Fruit fly (Drosophila melanogaster) whole organism, prepupa: ENCODE data around the gene CG43732.

Experiments
- CG10631 ChIP-seq: fragments of 200-800 bp; sonication (Bioruptor generic); optimal IDR thresholded peaks from 2 replicates; lab custom pipeline; 2016; ENCODE audit warnings: missing biosample characterization, missing genetic modification characterization
- CG10669 ChIP-seq: fragments of 200-800 bp; sonication (Bioruptor generic); optimal IDR thresholded peaks from 3 replicates; lab custom pipeline; 2018; ENCODE audit warnings: missing biosample characterization, mild to moderate bottlenecking, missing genetic modification characterization, moderate library complexity
- CG11762 ChIP-seq: fragments of 200-800 bp; sonication (Bioruptor generic); optimal IDR thresholded peaks from 3 replicates; lab custom pipeline; 2016; ENCODE audit warnings: missing biosample characterization, missing genetic modification characterization; ENCODE audit not compliant: insufficient read depth
- CG11902 ChIP-seq: fragments of 200-800 bp; sonication (Bioruptor generic); optimal IDR thresholded peaks from 3 replicates; lab custom pipeline; 2016; ENCODE audit warnings: missing biosample characterization, missing genetic modification characterization
- CG15336 ChIP-seq: fragments of 200-800 bp; sonication (Bioruptor generic); IDR thresholded peaks from 2 replicates; pipeline ENCODE4 v1.3.6; 2022; ENCODE audit warnings: missing biosample characterization, missing genetic modification characterization
- CG16779 ChIP-seq: fragments of 200-800 bp; sonication (Bioruptor generic); optimal IDR thresholded peaks from 3 replicates; lab custom pipeline; 2017; ENCODE audit warnings: missing biosample characterization, mild to moderate bottlenecking, missing genetic modification characterization
- CG31627 ChIP-seq: fragments of 200-800 bp; sonication (Bioruptor generic); optimal IDR thresholded peaks from 3 replicates; lab custom pipeline; 2016; ENCODE audit warnings: missing biosample characterization, missing genetic modification characterization
- CG32006 ChIP-seq: fragments of 200-800 bp; sonication (Bioruptor generic); optimal IDR thresholded peaks from 3 replicates; lab custom pipeline; 2017; ENCODE audit warnings: missing biosample characterization, mild to moderate bottlenecking, missing genetic modification characterization
- CG3919 ChIP-seq: fragments of 200-800 bp; sonication (Bioruptor generic); optimal IDR thresholded peaks from 3 replicates; lab custom pipeline; 2016; ENCODE audit warnings: missing biosample characterization, missing genetic modification characterization
- CG4318 ChIP-seq: fragments of 200-800 bp; sonication (Bioruptor generic); optimal IDR thresholded peaks from 3 replicates; lab custom pipeline; 2017; ENCODE audit warnings: missing biosample characterization, mild to moderate bottlenecking, missing genetic modification characterization
- CG6163 ChIP-seq: fragments of 200-800 bp; sonication (Bioruptor generic); IDR thresholded peaks from 3 replicates; pipeline ENCODE4 v1.3.6; 2022; ENCODE audit warnings: missing biosample characterization, missing genetic modification characterization
- CG6276 ChIP-seq: fragments of 200-800 bp; sonication (Bioruptor generic); optimal IDR thresholded peaks from 2 replicates; lab custom pipeline; 2017; ENCODE audit warnings: missing biosample characterization, mild to moderate bottlenecking, missing genetic modification characterization
- CG6808 ChIP-seq: fragments of 200-800 bp; sonication (Bioruptor generic); optimal IDR thresholded peaks from 3 replicates; lab custom pipeline; 2017; ENCODE audit warnings: missing biosample characterization, missing genetic modification characterization, mild to moderate bottlenecking, moderate library complexity, missing genetic modification reagents
- CG7368 ChIP-seq: fragments of 200-800 bp; sonication (Bioruptor generic); optimal IDR thresholded peaks from 3 replicates; lab custom pipeline; 2016; ENCODE audit warnings: missing biosample characterization, missing genetic modification characterization
- CG8119 ChIP-seq: fragments of 200-800 bp; sonication (Bioruptor generic); IDR thresholded peaks from 3 replicates; pipeline ENCODE4 v1.3.6; 2022; ENCODE audit warnings: missing biosample characterization, missing genetic modification characterization
- CG8319 ChIP-seq: fragments of 200-800 bp; sonication (Bioruptor generic); optimal IDR thresholded peaks from 3 replicates; lab custom pipeline; 2016; ENCODE audit warnings: missing biosample characterization, missing genetic modification characterization
- CG8632 ChIP-seq: fragments of 200-800 bp; sonication (Bioruptor generic); optimal IDR thresholded peaks from 3 replicates; lab custom pipeline; 2016; ENCODE audit warnings: missing biosample characterization, missing genetic modification characterization
- CG9139 ChIP-seq: fragments of 200-800 bp; sonication (Bioruptor generic); optimal IDR thresholded peaks from 3 replicates; lab custom pipeline; 2017; ENCODE audit warnings: missing biosample characterization, mild to moderate bottlenecking, missing genetic modification characterization
- Ets21C ChIP-seq: fragments of 200-800 bp; sonication (Bioruptor generic); optimal IDR thresholded peaks from 3 replicates; lab custom pipeline; 2016; ENCODE audit warnings: missing biosample characterization, missing genetic modification characterization
- Ets96B ChIP-seq: fragments of 200-800 bp; optimal IDR thresholded peaks from 2 replicates; lab custom pipeline; 2019; ENCODE audit warnings: missing biosample characterization, mild to moderate bottlenecking, missing genetic modification characterization, moderate library complexity
- Hr38 ChIP-seq: sonication (Bioruptor generic); optimal IDR thresholded peaks from 2 replicates; lab custom pipeline; 2016; ENCODE audit warnings: missing biosample characterization, missing genetic modification characterization
- Hr39 ChIP-seq: fragments of 200-800 bp; sonication (Bioruptor generic); optimal IDR thresholded peaks from 2 replicates; lab custom pipeline; 2016; ENCODE audit warnings: missing biosample characterization, missing genetic modification characterization
- Hr4 ChIP-seq: fragments of 200-800 bp; sonication (Bioruptor generic); optimal IDR thresholded peaks from 3 replicates; lab custom pipeline; 2016; ENCODE audit warnings: missing biosample characterization, missing genetic modification characterization
- Lpt ChIP-seq: fragments of 200-800 bp; sonication (Bioruptor generic); optimal IDR thresholded peaks from 3 replicates; lab custom pipeline; 2016; ENCODE audit warnings: missing biosample characterization, missing genetic modification characterization
- Met ChIP-seq: fragments of 200-800 bp; sonication (Bioruptor generic); optimal IDR thresholded peaks from 3 replicates; lab custom pipeline; 2016; ENCODE audit warnings: missing biosample characterization, missing genetic modification characterization
- OdsH ChIP-seq: fragments of 200-800 bp; sonication (Bioruptor generic); optimal IDR thresholded peaks from 3 replicates; lab custom pipeline; 2016; ENCODE audit warnings: missing biosample characterization, missing genetic modification characterization
- Sox102F ChIP-seq: fragments of 200-800 bp; sonication (Bioruptor generic); optimal IDR thresholded peaks from 2 replicates; lab custom pipeline; 2016; ENCODE audit warnings: missing biosample characterization, mild to moderate bottlenecking, missing genetic modification characterization
- Sox15 ChIP-seq: fragments of 200-800 bp; sonication (Bioruptor generic); optimal IDR thresholded peaks from 3 replicates; lab custom pipeline; 2016; ENCODE audit warnings: missing biosample characterization, missing genetic modification characterization
- achi ChIP-seq: fragments of 200-800 bp; sonication (Bioruptor generic); optimal IDR thresholded peaks from 3 replicates; lab custom pipeline; 2016; ENCODE audit warnings: missing biosample characterization, missing genetic modification characterization
- dac ChIP-seq: fragments of 200-800 bp; sonication (Bioruptor generic); optimal IDR thresholded peaks from 2 replicates; lab custom pipeline; 2017; ENCODE audit warnings: missing biosample characterization, mild to moderate bottlenecking, missing genetic modification characterization
- esn ChIP-seq: fragments of 200-800 bp; sonication (Bioruptor generic); optimal IDR thresholded peaks from 2 replicates; lab custom pipeline; 2016; ENCODE audit warnings: missing biosample characterization, mild to moderate bottlenecking, missing genetic modification characterization, moderate library complexity
- fd59A ChIP-seq: fragments of 200-800 bp; sonication (Bioruptor generic); optimal IDR thresholded peaks from 2 replicates; lab custom pipeline; 2017; ENCODE audit warnings: missing biosample characterization, mild to moderate bottlenecking, missing genetic modification characterization, missing genetic modification reagents
- fd85E ChIP-seq: fragments of 200-800 bp; sonication (Bioruptor generic); optimal IDR thresholded peaks from 3 replicates; lab custom pipeline; 2016; ENCODE audit warnings: missing biosample characterization, missing genetic modification characterization
- fkh ChIP-seq: fragments of 200-800 bp; sonication (Bioruptor generic); optimal IDR thresholded peaks from 3 replicates; lab custom pipeline; 2017; ENCODE audit warnings: missing biosample characterization, mild to moderate bottlenecking, missing genetic modification characterization, moderate library complexity
- lz ChIP-seq: fragments of 200-800 bp; sonication (Bioruptor generic); optimal IDR thresholded peaks from 3 replicates; lab custom pipeline; 2016; ENCODE audit warnings: missing biosample characterization, missing genetic modification characterization
- net ChIP-seq: fragments of 200-800 bp; sonication (Bioruptor generic); optimal IDR thresholded peaks from 3 replicates; lab custom pipeline; 2016; ENCODE audit warnings: missing biosample characterization, missing genetic modification characterization
- salr ChIP-seq, 2 experiments: fragments of 200-800 bp; sonication (Bioruptor generic); optimal IDR thresholded peaks; 3 replicates each; lab custom pipeline; 2016 to 2018; ENCODE audit warnings: missing biosample characterization in 2 of 2, missing genetic modification characterization in 2 of 2, mild to moderate bottlenecking in 1 of 2
- spab ChIP-seq: fragments of 200-800 bp; sonication (Bioruptor generic); optimal IDR thresholded peaks from 2 replicates; lab custom pipeline; 2017; ENCODE audit warnings: missing biosample characterization, mild to moderate bottlenecking, missing genetic modification characterization, missing genetic modification reagents
- svp ChIP-seq: fragments of 200-800 bp; sonication (Bioruptor generic); peaks from one replicate; lab custom pipeline; 2016; ENCODE audit warnings: missing biosample characterization, missing genetic modification characterization
- vri ChIP-seq: fragments of 200-800 bp; sonication (Bioruptor generic); optimal IDR thresholded peaks from 3 replicates; lab custom pipeline; 2016; ENCODE audit warnings: missing biosample characterization, mild to moderate bottlenecking, missing genetic modification characterization

The CG43732 gene

DNA sequence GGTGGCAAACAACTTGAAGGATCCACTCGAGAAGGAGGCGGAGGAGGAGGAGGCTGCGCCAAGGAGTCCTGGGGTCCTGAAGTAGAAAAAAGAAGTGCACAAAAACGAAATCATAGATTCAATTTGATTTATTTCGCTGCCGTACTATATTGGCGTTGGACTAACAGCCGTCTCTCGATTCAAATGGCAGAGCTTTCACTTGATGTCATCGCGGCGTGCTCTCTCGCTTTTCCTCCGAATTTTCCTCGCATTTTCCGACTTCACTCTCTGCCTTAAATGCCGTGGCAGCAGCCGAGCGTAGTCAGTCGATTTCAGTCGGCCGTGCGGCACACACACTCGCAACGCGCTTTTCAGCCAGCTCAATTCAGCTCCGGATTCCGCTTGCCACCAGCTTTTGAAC lies at the start of gene CG43732:
CG43732 (plus strand) TSS at position 301 of the 400 bp plus-strand sequence.
- no peak for TF ChIP-seq CG16779 (tag; lab: Kevin White, UChicago)
- no peak for TF ChIP-seq CG7368 (GFP tag; lab: Kevin White, UChicago)
- TF ChIP-seq Ets21C (GFP tag; lab: Kevin White, UChicago) = no peak
- TF ChIP-seq CG6163 (GFP tag; lab: Robert Waterston, UW) = no peak
- no peak for TF ChIP-seq CG6276 (GFP tag; lab: Kevin White, UChicago)
- TF ChIP-seq Hr4 (GFP tag; lab: Kevin White, UChicago) = no peak
- no peak for TF ChIP-seq CG11762 (GFP tag; lab: Kevin White, UChicago)

DNA sequence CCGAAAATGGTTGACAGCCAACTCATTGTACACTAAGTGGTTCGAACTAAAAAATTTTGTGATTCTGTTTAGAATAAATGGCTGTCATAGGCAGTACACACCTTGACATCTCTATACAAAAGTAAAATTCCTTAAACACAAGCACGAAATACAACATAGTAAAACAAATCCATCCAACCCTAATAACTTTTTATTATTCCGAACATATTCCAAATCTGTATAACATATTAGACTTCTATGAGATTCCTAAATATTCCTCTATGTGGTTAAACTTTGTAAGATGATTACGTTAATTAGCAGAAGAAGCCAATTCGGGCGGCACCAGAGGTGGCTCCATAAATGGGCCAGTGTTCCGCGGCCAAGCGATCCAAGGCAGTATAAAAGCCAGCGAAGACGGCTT lies 47.8 kb upstream of the CG43732 start, which contains the start of gene CG14294:
CG14294 (minus strand) TSS at position 101 of the 400 bp plus-strand sequence.
- TF ChIP-seq Ets96B (no peak), dac (no peak), CG6808 (GFP tag; lab: Kevin White, UChicago) (no peak), fd85E (GFP tag; lab: Kevin White, UChicago) (no peak), CG9139 (GFP tag; lab: Kevin White, UChicago) (no peak), esn (no peak)

DNA sequence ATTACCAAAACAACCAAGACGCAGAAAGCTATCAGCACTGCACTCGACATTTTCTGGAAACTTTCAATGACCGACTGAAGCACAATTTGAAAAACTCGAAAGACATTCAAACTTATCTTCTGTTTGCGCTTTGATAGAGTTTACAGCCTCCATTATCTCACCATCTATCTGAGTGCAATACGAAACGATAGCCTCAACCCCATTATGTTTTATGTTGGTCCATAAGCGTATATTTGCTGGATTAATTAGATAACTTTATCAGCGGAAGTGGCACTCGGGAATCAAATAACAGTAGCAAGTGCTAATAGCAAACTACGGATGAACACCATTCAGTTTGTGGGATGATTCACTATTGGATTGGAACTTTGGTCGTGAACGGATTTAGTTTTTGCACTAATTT lies 47.1 kb upstream of the CG43732 start, which contains the start of gene CG34284:
CG34284 (minus strand) TSS at position 76 of the 400 bp plus-strand sequence.
- peak; percentile 14 for TF ChIP-seq fkh (GFP tag; lab: Kevin White, UChicago)
- TF ChIP-seq Met = no peak

DNA sequence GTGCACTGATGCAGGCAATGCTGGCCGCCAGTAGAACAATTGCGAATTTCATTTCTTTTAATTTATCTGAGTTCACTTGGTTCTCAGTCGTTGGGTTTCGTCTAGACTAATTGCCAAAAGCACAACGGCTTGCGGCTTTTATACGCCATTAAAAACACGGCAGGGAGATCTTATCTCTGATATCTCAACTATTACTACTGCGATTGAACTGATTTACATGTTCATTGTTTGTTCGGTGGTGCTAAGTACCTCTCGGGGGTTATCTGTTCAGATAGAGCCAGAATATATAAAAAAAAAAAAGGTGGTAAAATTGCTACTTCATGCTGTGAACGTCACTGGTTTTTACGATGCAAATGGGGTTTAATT lies 44.5 kb upstream of the CG43732 start, which contains the start of gene CG14292:
CG14292 (minus strand) TSS at position 101 of the 366 bp plus-strand sequence.
- no peak for TF ChIP-seq CG15336 (GFP tag; lab: Robert Waterston, UW)
- no peak for TF ChIP-seq CG8319

DNA sequence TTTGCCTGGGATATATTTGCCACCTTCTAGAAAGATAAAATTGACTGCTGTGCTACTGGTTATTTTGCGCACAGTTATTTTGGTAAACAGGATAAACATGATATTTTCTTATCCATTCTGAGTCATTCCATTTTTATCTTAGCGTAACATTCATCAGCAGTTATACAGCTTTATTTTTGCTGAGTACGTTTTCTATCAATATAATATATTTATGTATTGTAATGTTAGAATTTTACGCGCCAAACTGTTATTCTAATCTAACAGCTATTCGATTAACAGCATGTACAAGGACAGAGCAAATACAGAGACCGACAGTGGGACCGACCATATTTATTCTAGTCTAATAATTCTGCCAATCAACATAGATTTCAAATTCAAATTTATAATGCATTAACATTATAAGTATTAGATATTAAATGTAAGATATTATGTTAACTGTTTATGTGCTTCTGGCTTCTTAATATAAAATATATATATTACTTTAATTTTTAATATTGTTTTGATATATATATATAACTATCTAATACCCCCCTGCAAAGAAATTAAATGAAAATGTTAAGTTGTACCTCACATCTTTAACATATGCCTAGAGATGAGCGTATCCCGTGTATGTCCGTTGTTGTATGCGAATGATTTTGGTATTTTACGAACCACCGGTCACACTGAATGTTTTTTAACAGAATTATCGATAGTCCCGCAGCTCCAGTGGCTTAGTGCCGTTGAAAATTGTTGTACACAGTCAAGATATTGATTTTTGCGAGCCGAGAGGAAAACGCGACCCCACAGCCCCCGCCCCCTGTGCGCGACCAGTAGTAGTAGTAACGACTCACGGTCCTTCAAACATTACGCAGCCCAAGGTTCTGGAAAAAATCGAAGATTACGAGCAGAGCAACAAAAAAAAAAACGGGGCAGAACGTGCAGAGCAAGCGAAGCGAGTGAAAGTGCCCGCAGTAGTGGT lies 43.8 kb upstream of the CG43732 start, which contains the start of gene EndoA:
EndoA (plus strand) TSS at position 689 of the 958 bp plus-strand sequence.
- no peak for TF ChIP-seq Met
- TF ChIP-seq OdsH (GFP tag; lab: Kevin White, UChicago) = peak; percentile 17
- no peak for TF ChIP-seq CG4318 (GFP tag; lab: Kevin White, UChicago)
- TF ChIP-seq CG7368 (GFP tag; lab: Kevin White, UChicago) = peak; percentile 24
- TF ChIP-seq Hr38 = no peak
- no peak for TF ChIP-seq Ets21C (GFP tag; lab: Kevin White, UChicago)
- no peak for TF ChIP-seq Sox15 (GFP tag; lab: Kevin White, UChicago)
- no peak for TF ChIP-seq CG11902 (GFP tag; lab: Kevin White, UChicago)
- TF ChIP-seq Lpt (GFP tag; lab: Kevin White, UChicago) = no peak
- peak; percentile 27 for TF ChIP-seq CG3919
- no peak for TF ChIP-seq net (GFP tag; lab: Kevin White, UChicago)
- TF ChIP-seq fd85E (GFP tag; lab: Kevin White, UChicago) = no peak
- no peak for TF ChIP-seq dac
- no peak for TF ChIP-seq CG16779 (tag; lab: Kevin White, UChicago)
- TF ChIP-seq CG8319 = no peak
- no peak for TF ChIP-seq fkh (GFP tag; lab: Kevin White, UChicago)
- TF ChIP-seq CG10631 (GFP tag; lab: Kevin White, UChicago) = peak; percentile 47
- TF ChIP-seq Hr4 (GFP tag; lab: Kevin White, UChicago) = peak; percentile 38
- peak; percentile 29 for TF ChIP-seq achi (GFP tag; lab: Kevin White, UChicago)
- no peak for TF ChIP-seq fd59A (GFP tag; lab: Kevin White, UChicago)
- no peak for TF ChIP-seq spab (GFP tag; lab: Kevin White, UChicago)
- TF ChIP-seq Ets96B = peak; percentile 21
- peak; percentile 22 for TF ChIP-seq Sox102F (GFP tag; lab: Kevin White, UChicago)
- no peak for TF ChIP-seq CG8632 (GFP tag; lab: Kevin White, UChicago)
- peak; percentile 14 for TF ChIP-seq CG11762 (GFP tag; lab: Kevin White, UChicago)
- peak; percentile 43; the same call in 2 of the 3 replicates for TF ChIP-seq CG8119
- no peak for TF ChIP-seq vri (GFP tag; lab: Kevin White, UChicago)
- TF ChIP-seq svp (GFP tag; lab: Kevin White, UChicago) = peak; percentile 65
- TF ChIP-seq CG32006 = peak; percentile 25
- peak; percentile 11 for TF ChIP-seq CG31627 (GFP tag; lab: Kevin White, UChicago)
- TF ChIP-seq Hr39 (GFP tag; lab: Kevin White, UChicago) = no peak
- peak; percentile 32 for TF ChIP-seq lz (GFP tag; lab: Kevin White, UChicago)
- no peak for TF ChIP-seq salr (GFP tag; optimal IDR thresholded peaks at IDR 0.05; lab: Kevin White, UChicago)
- TF ChIP-seq CG10669 = peak; percentile 38
